Fruit fly (Drosophila melanogaster) whole organism, embryonic: ENCODE results near the gene cue.
A peak's percentile ranks its signal among the peaks of the same experiment; 100 is the strongest.

Experiments used
- Aef1 ChIP-seq: fragments of 200-800 bp; sonication (Bioruptor generic); IDR thresholded peaks from 3 replicates; pipeline ENCODE4 v1.3.6; 2022; ENCODE audit warnings: missing biosample characterization, missing genetic modification characterization
- Antp ChIP-seq: fragments of 200-800 bp; sonication (Bioruptor generic); optimal IDR thresholded peaks from 3 replicates; lab custom pipeline; 2016; ENCODE audit warnings: missing biosample characterization, missing genetic modification characterization
- Awh ChIP-seq: fragments of 200-800 bp; sonication (Bioruptor generic); IDR thresholded peaks from 2 replicates; pipeline ENCODE4, ENCODE4 v1.3.6; 2022; ENCODE audit warnings: missing biosample characterization, missing genetic modification characterization
- B-H1 ChIP-seq: fragments of 200-800 bp; sonication (Bioruptor generic); IDR thresholded peaks from 3 replicates; pipeline ENCODE4 v1.3.6; 2022; ENCODE audit warnings: missing biosample characterization, missing genetic modification characterization
- CG12744 ChIP-seq: fragments of 200-800 bp; sonication (Bioruptor generic); optimal IDR thresholded peaks from 2 replicates; lab custom pipeline; 2016; ENCODE audit warnings: missing biosample characterization, missing genetic modification characterization
- CG15011 ChIP-seq: fragments of 200-800 bp; sonication (Bioruptor generic); optimal IDR thresholded peaks from 3 replicates; lab custom pipeline; 2018; ENCODE audit warnings: missing biosample characterization, mild to moderate bottlenecking, missing genetic modification characterization
- CG17568 ChIP-seq: fragments of 200-800 bp; sonication (Bioruptor generic); optimal IDR thresholded peaks from 2 replicates; lab custom pipeline; 2018; ENCODE audit warnings: missing biosample characterization, mild to moderate bottlenecking, missing genetic modification characterization, moderate library complexity
- CG2116 ChIP-seq: fragments of 200-800 bp; sonication (Bioruptor generic); optimal IDR thresholded peaks from 3 replicates; lab custom pipeline; 2018; ENCODE audit warnings: missing biosample characterization, mild to moderate bottlenecking, missing genetic modification characterization
- CG2129 ChIP-seq: fragments of 200-800 bp; sonication (Bioruptor generic); IDR thresholded peaks from 2 replicates; pipeline ENCODE4 v1.3.6; 2022; ENCODE audit warnings: missing biosample characterization, missing genetic modification characterization; ENCODE audit not compliant: partially characterized antibody
- CG32532 ChIP-seq: fragments of 200-800 bp; sonication (Bioruptor generic); IDR thresholded peaks from 2 replicates; pipeline ENCODE4 v1.3.6; 2022; ENCODE audit warnings: missing biosample characterization, missing genetic modification characterization
- CG34376 ChIP-seq: fragments of 200-800 bp; sonication (Bioruptor generic); optimal IDR thresholded peaks from 2 replicates; lab custom pipeline; 2018; ENCODE audit warnings: missing biosample characterization, mild to moderate bottlenecking, missing genetic modification characterization
- CG42726 ChIP-seq: fragments of 200-800 bp; sonication (Bioruptor generic); IDR thresholded peaks from 2 replicates; pipeline ENCODE4 v1.3.6; 2022; ENCODE audit warnings: missing biosample characterization, missing genetic modification characterization; ENCODE audit not compliant: partially characterized antibody
- CG6683 ChIP-seq: fragments of 200-800 bp; sonication (Bioruptor generic); optimal IDR thresholded peaks from 2 replicates; lab custom pipeline; 2017; ENCODE audit warnings: missing biosample characterization, mild to moderate bottlenecking, missing genetic modification characterization, missing genetic modification reagents
- CG7839 ChIP-seq: fragments of 200-800 bp; sonication (Bioruptor generic); optimal IDR thresholded peaks from 3 replicates; lab custom pipeline; 2018; ENCODE audit warnings: missing biosample characterization, mild to moderate bottlenecking, missing genetic modification characterization, moderate library complexity
- D19B ChIP-seq: fragments of 200-800 bp; sonication (Bioruptor generic); optimal IDR thresholded peaks from 2 replicates; lab custom pipeline; 2017; ENCODE audit warnings: missing biosample characterization, mild to moderate bottlenecking, missing genetic modification characterization
- Dll ChIP-seq: fragments of 200-800 bp; sonication (Bioruptor generic); IDR thresholded peaks from 4 replicates; pipeline ENCODE4 v1.3.6; 2022; ENCODE audit warnings: missing biosample characterization, missing genetic modification characterization; ENCODE audit not compliant: partially characterized antibody
- Fer1 ChIP-seq: fragments of 200-800 bp; sonication (Bioruptor generic); optimal IDR thresholded peaks from 2 replicates; lab custom pipeline; 2017; ENCODE audit warnings: missing biosample characterization, mild to moderate bottlenecking, missing genetic modification characterization
- Gug ChIP-seq: fragments of 200-800 bp; sonication (Bioruptor generic); IDR thresholded peaks from 4 replicates; pipeline ENCODE4 v1.3.6; 2022; ENCODE audit warnings: missing biosample characterization, missing genetic modification characterization
- HLH3B ChIP-seq: fragments of 200-800 bp; sonication (Bioruptor generic); IDR thresholded peaks from 2 replicates; pipeline ENCODE4 v1.3.6; 2022; ENCODE audit warnings: missing biosample characterization, missing genetic modification characterization
- Hey ChIP-seq: fragments of 200-800 bp; sonication (Bioruptor generic); optimal IDR thresholded peaks from 3 replicates; lab custom pipeline; 2018; ENCODE audit warnings: missing biosample characterization, mild to moderate bottlenecking, missing genetic modification characterization
- HmgD ChIP-seq: fragments of 200-800 bp; sonication (Bioruptor generic); optimal IDR thresholded peaks from 3 replicates; lab custom pipeline; 2016; ENCODE audit warnings: missing biosample characterization, missing genetic modification characterization
- Nf-YA ChIP-seq: fragments of 200-800 bp; sonication (Bioruptor generic); IDR thresholded peaks from 2 replicates; pipeline ENCODE4 v1.3.6; 2022; ENCODE audit warnings: missing biosample characterization, missing genetic modification characterization
- Optix ChIP-seq: fragments of 200-800 bp; sonication (Bioruptor generic); IDR thresholded peaks from 3 replicates; pipeline ENCODE4 v1.3.6; 2022; ENCODE audit warnings: missing biosample characterization, missing genetic modification characterization
- Ravus ChIP-seq: fragments of 200-800 bp; sonication (Bioruptor generic); IDR thresholded peaks from 2 replicates; pipeline ENCODE4 v1.3.6; 2022; ENCODE audit warnings: missing biosample characterization, missing genetic modification characterization
- Sox100B ChIP-seq: fragments of 200-800 bp; sonication (Bioruptor generic); optimal IDR thresholded peaks from 3 replicates; lab custom pipeline; 2018; ENCODE audit warnings: missing biosample characterization, mild to moderate bottlenecking, missing genetic modification characterization
- abd-A ChIP-seq: fragments of 200-800 bp; sonication (Bioruptor generic); optimal IDR thresholded peaks from 3 replicates; lab custom pipeline; 2019; ENCODE audit warnings: missing biosample characterization, mild to moderate bottlenecking, missing genetic modification characterization, moderate library complexity
- ap ChIP-seq: fragments of 200-800 bp; sonication (Bioruptor generic); IDR thresholded peaks from 2 replicates; pipeline ENCODE4 v1.3.6; 2022; ENCODE audit warnings: missing biosample characterization, missing genetic modification characterization
- cad ChIP-seq: fragments of >200 bp; optimal IDR thresholded peaks from 2 replicates; lab custom pipeline; 2017; ENCODE audit warnings: missing biosample characterization, missing genetic modification characterization
- caup ChIP-seq: fragments of 200-800 bp; sonication (Bioruptor generic); optimal IDR thresholded peaks from 3 replicates; lab custom pipeline; 2017; ENCODE audit warnings: missing biosample characterization, mild to moderate bottlenecking, missing genetic modification characterization, moderate library complexity; ENCODE audit not compliant: severe bottlenecking
- chinmo ChIP-seq: fragments of 200-800 bp; sonication (Bioruptor generic); IDR thresholded peaks from 4 replicates; pipeline ENCODE4 v1.3.6; 2022; ENCODE audit warnings: missing biosample characterization, missing genetic modification characterization; ENCODE audit not compliant: partially characterized antibody
- ci ChIP-seq: fragments of 200-800 bp; sonication (Bioruptor generic); IDR thresholded peaks from 3 replicates; pipeline ENCODE4 v1.3.6; 2022; ENCODE audit warnings: missing biosample characterization, missing genetic modification characterization
- crp ChIP-seq, 2 experiments: fragments of 200-800 bp; sonication (Bioruptor generic); optimal IDR thresholded peaks; 2 replicates in 1 of 2; 3 replicates in 1 of 2; lab custom pipeline; 2017; ENCODE audit warnings: missing biosample characterization in 2 of 2, missing genetic modification characterization in 2 of 2, mild to moderate bottlenecking in 1 of 2, moderate library complexity in 1 of 2
- cwo ChIP-seq: fragments of 200-800 bp; sonication (Bioruptor generic); optimal IDR thresholded peaks from 3 replicates; lab custom pipeline; 2017; ENCODE audit warnings: missing biosample characterization, missing genetic modification characterization, mild to moderate bottlenecking, moderate library complexity, missing genetic modification reagents
- dysf ChIP-seq: fragments of 200-800 bp; sonication (Bioruptor generic); IDR thresholded peaks from 3 replicates; pipeline ENCODE4 v1.3.6; 2022; ENCODE audit warnings: missing biosample characterization, missing genetic modification characterization
- emc ChIP-seq: fragments of 200-800 bp; sonication (Bioruptor generic); optimal IDR thresholded peaks from 2 replicates; lab custom pipeline; 2016; ENCODE audit warnings: missing biosample characterization, missing genetic modification characterization
- fd102C ChIP-seq: fragments of 200-800 bp; sonication (Bioruptor generic); optimal IDR thresholded peaks from 2 replicates; lab custom pipeline; 2018; ENCODE audit warnings: missing biosample characterization, mild to moderate bottlenecking, missing genetic modification characterization, moderate library complexity
- gfzf ChIP-seq: fragments of 200-800 bp; sonication (Bioruptor generic); optimal IDR thresholded peaks from 2 replicates; lab custom pipeline; 2016; ENCODE audit warnings: missing biosample characterization, mild to moderate bottlenecking, missing genetic modification characterization, moderate library complexity
- ken ChIP-seq: fragments of 200-800 bp; sonication (Bioruptor generic); IDR thresholded peaks from 3 replicates; pipeline ENCODE4 v1.3.6; 2022; ENCODE audit warnings: missing biosample characterization, missing genetic modification characterization
- kni ChIP-seq: fragments of 200-800 bp; sonication (Bioruptor generic); optimal IDR thresholded peaks from 3 replicates; lab custom pipeline; 2017; ENCODE audit warnings: mild to moderate bottlenecking, missing biosample characterization, missing genetic modification reagents, missing genetic modification characterization
- nau ChIP-seq: fragments of 200-800 bp; sonication (Bioruptor generic); optimal IDR thresholded peaks from 3 replicates; lab custom pipeline; 2017; ENCODE audit warnings: missing biosample characterization, mild to moderate bottlenecking, missing genetic modification characterization, missing genetic modification reagents
- nerfin-2 ChIP-seq: fragments of 200-800 bp; sonication (Bioruptor generic); IDR thresholded peaks from 2 replicates; pipeline ENCODE4 v1.3.6; 2022; ENCODE audit warnings: missing biosample characterization, missing genetic modification characterization; ENCODE audit not compliant: partially characterized antibody
- onecut ChIP-seq: fragments of 200-800 bp; sonication (Bioruptor generic); IDR thresholded peaks from 2 replicates; pipeline ENCODE4 v1.3.6; 2022; ENCODE audit warnings: missing biosample characterization, missing genetic modification characterization
- org-1 ChIP-seq: fragments of 200-800 bp; sonication (Bioruptor generic); optimal IDR thresholded peaks from 2 replicates; lab custom pipeline; 2017; ENCODE audit warnings: missing biosample characterization, missing genetic modification characterization
- pfk ChIP-seq: fragments of 200-800 bp; sonication (Bioruptor generic); optimal IDR thresholded peaks from 2 replicates; lab custom pipeline; 2018; ENCODE audit warnings: missing biosample characterization, mild to moderate bottlenecking, missing genetic modification characterization, moderate library complexity
- pum ChIP-seq: fragments of 200-800 bp; sonication (Bioruptor generic); optimal IDR thresholded peaks from 2 replicates; lab custom pipeline; 2016; ENCODE audit warnings: missing biosample characterization, missing genetic modification characterization
- repo ChIP-seq: fragments of 200-800 bp; sonication (Bioruptor generic); optimal IDR thresholded peaks from 2 replicates; lab custom pipeline; 2016; ENCODE audit warnings: missing biosample characterization, missing genetic modification characterization
- sens-2 ChIP-seq: fragments of 200-800 bp; sonication (Bioruptor generic); IDR thresholded peaks from 2 replicates; pipeline ENCODE4 v1.3.6; 2022; ENCODE audit warnings: missing biosample characterization, missing genetic modification characterization
- ssp ChIP-seq: fragments of 200-800 bp; sonication (Bioruptor generic); IDR thresholded peaks from 2 replicates; pipeline ENCODE4 v1.3.6; 2022; ENCODE audit warnings: missing biosample characterization, missing genetic modification characterization
- trem ChIP-seq: fragments of 200-800 bp; optimal IDR thresholded peaks from 3 replicates; lab custom pipeline; 2019; ENCODE audit warnings: missing biosample characterization, mild to moderate bottlenecking, missing genetic modification characterization, moderate library complexity
- vnd ChIP-seq: fragments of 200-800 bp; sonication (Bioruptor generic); IDR thresholded peaks from 3 replicates; pipeline ENCODE4 v1.3.6; 2022; ENCODE audit warnings: missing biosample characterization, missing genetic modification characterization; ENCODE audit not compliant: partially characterized antibody
- zfh2 ChIP-seq: fragments of 200-800 bp; sonication (Bioruptor generic); optimal IDR thresholded peaks from 2 replicates; lab custom pipeline; 2016; ENCODE audit warnings: missing biosample characterization, missing genetic modification characterization

cue gene

DNA sequence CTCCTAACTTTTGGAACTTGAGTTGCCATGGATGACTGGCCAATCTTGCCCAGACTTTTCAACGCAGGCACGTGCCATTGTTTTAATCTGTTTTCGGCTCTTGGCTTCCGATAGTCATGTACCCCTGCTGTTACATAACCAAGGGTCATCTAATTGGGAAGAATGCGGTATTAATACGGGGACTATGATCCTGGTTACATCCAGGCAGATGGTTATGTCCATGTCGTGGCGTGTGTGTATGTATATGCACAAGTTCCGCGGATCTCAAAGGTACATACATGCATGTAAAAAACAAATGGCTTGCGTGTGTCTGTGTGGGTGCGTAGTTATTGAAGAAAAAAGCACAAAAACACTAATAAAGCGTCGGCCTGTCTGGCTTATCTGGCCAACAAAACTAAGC lies 21.3 kb downstream of the cue start (continued):
- TF ChIP-seq Ravus (GFP tag; lab: Robert Waterston, UW) (no peak), ken (no peak), vnd (GFP tag; lab: Robert Waterston, UW) (no peak), Dll (GFP tag; lab: Robert Waterston, UW) (no peak), HmgD (no peak), chinmo (0 out of 4 replicates have a peak, but pooled peaks have one; percentile 50), Aef1 (GFP tag; lab: Robert Waterston, UW) (no peak), dysf (no peak), repo (GFP tag; lab: Kevin White, UChicago) (no peak), ap (GFP tag; lab: Robert Waterston, UW) (no peak), Nf-YA (GFP tag; lab: Robert Waterston, UW) (no peak), emc (no peak), CG7839 (tag; lab: Kevin White, UChicago) (no peak), CG2129 (GFP tag; lab: Robert Waterston, UW) (no peak), nerfin-2 (no peak), Antp (no peak), CG42726 (GFP tag; lab: Robert Waterston, UW) (no peak), cwo (GFP tag; lab: Kevin White, UChicago) (peak; percentile 42), Sox100B (GFP tag; lab: Kevin White, UChicago) (no peak)

DNA sequence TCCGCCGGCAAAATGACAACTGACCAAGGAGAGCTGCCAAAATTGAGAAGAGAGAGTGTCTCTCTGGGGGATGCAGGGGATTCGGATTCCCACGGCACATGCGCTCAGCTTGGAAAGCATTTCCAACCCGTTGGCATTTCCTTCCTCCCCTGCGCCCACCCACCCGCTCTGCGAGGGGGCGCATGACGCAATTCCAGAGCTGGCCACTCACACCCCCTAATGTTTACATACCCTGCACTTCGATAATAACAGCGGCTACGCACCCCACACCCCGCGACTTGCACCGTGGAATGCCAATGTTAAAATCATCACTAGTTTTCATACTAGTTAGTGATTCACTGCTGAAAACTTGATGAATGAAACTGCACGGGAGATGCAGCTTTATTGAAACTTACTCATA lies 27.5 kb downstream of the cue start, which contains the start of gene stet:
Gene stet (minus strand): TSS at position 25 of the 400 bp plus-strand sequence.
- TF ChIP-seq CG6683 (GFP tag; lab: Kevin White, UChicago) (no peak), nau (GFP tag; lab: Kevin White, UChicago) (no peak), sens-2 (GFP tag; lab: Robert Waterston, UW) (no peak), crp (GFP tag; optimal IDR thresholded peaks at IDR 0.05; lab: Kevin White, UChicago) (no peak), gfzf (GFP tag; lab: Kevin White, UChicago) (no peak), ssp (GFP tag; lab: Robert Waterston, UW) (no peak), trem (tag; lab: Kevin White, UChicago) (no peak), CG12744 (GFP tag; lab: Kevin White, UChicago) (no peak), CG32532 (GFP tag; lab: Robert Waterston, UW) (0 out of 2 replicates have a peak, but pooled peaks have one; percentile 22), cad (no peak), CG17568 (no peak), caup (GFP tag; lab: Kevin White, UChicago) (no peak), kni (GFP tag; lab: Kevin White, UChicago) (no peak), Hey (tag; lab: Kevin White, UChicago) (peak; percentile 20), B-H1 (GFP tag; lab: Robert Waterston, UW) (no peak), Optix (GFP tag; lab: Robert Waterston, UW) (0 out of 3 replicates have a peak, but pooled peaks have one; percentile 35), zfh2 (no peak), CG2116 (GFP tag; lab: Kevin White, UChicago) (no peak), HLH3B (GFP tag; lab: Robert Waterston, UW) (peak; percentile 35; the same call in 1 of the 2 replicates), Awh (peak; percentile 17; the same call in 1 of the 2 replicates), Gug (no peak), Fer1 (peak; percentile 27), CG15011 (GFP tag; lab: Kevin White, UChicago) (no peak), pfk (GFP tag; lab: Kevin White, UChicago) (no peak), pum (GFP tag; lab: Kevin White, UChicago) (no peak), CG34376 (peak; percentile 8), fd102C (GFP tag; lab: Kevin White, UChicago) (no peak), onecut (GFP tag; lab: Robert Waterston, UW) (peak; percentile 27; the same call in 1 of the 2 replicates), org-1 (GFP tag; lab: Kevin White, UChicago) (no peak), ci (GFP tag; lab: Robert Waterston, UW) (peak; percentile 43; the same call in 1 of the 3 replicates), abd-A (tag; lab: Kevin White, UChicago) (no peak), D19B (GFP tag; lab: Kevin White, UChicago) (peak; percentile 44)
